Worm (Caenorhabditis elegans) whole organism, mixed stage, embryonic: ENCODE measurements around the gene unc-76.

ENCODE experiments used
- M03D4.4 ChIP-seq: sonication (generic microtip); optimal IDR thresholded peaks from 2 replicates; lab custom pipeline; 2017; ENCODE audit warnings: mild to moderate bottlenecking, missing genetic modification characterization, missing compliant biosample characterization
- bed-3 ChIP-seq: fragments of 200-800 bp; sonication (Bioruptor generic); optimal IDR thresholded peaks from 3 replicates; lab custom pipeline; 2018; ENCODE audit warnings: mild to moderate bottlenecking, missing genetic modification characterization, moderate library complexity, missing compliant biosample characterization
- blmp-1 ChIP-seq: fragments of 150-350 bp; optimal IDR thresholded peaks from 2 replicates; lab custom pipeline; 2014; ENCODE audit warnings: missing biosample characterization, missing genetic modification characterization
- ceh-83 ChIP-seq: fragments of 200-800 bp; sonication (Bioruptor generic); optimal IDR thresholded peaks from 2 replicates; lab custom pipeline; 2018; ENCODE audit warnings: mild to moderate bottlenecking, missing genetic modification characterization, missing compliant biosample characterization
- ces-1 ChIP-seq: fragments of 150-350 bp; optimal IDR thresholded peaks from 2 replicates; lab custom pipeline; 2014; ENCODE audit warnings: missing biosample characterization, missing genetic modification reagents, missing genetic modification characterization
- cnd-1 ChIP-seq: fragments of 200-800 bp; sonication (Bioruptor generic); optimal IDR thresholded peaks from 2 replicates; lab custom pipeline; 2018; ENCODE audit warnings: mild to moderate bottlenecking, missing genetic modification characterization, missing compliant biosample characterization
- elt-1 ChIP-seq: sonication (generic microtip); optimal IDR thresholded peaks from 2 replicates; lab custom pipeline; 2017; ENCODE audit warnings: missing genetic modification characterization, mild to moderate bottlenecking, missing compliant biosample characterization, antibody characterized with exemption, moderate library complexity, borderline replicate concordance; ENCODE audit not compliant: insufficient read depth
- ham-2 ChIP-seq: fragments of 200-800 bp; sonication (Bioruptor generic); optimal IDR thresholded peaks from 2 replicates; lab custom pipeline; 2018; ENCODE audit warnings: mild to moderate bottlenecking, missing genetic modification characterization, missing compliant biosample characterization
- hlh-1 ChIP-seq: fragments of 150-350 bp; optimal IDR thresholded peaks from 2 replicates; lab custom pipeline; 2014; ENCODE audit warnings: missing biosample characterization, missing genetic modification reagents, missing genetic modification characterization
- lin-13 ChIP-seq: fragments of 150-350 bp; optimal IDR thresholded peaks from 2 replicates; lab custom pipeline; 2014; ENCODE audit warnings: missing biosample characterization, missing genetic modification characterization
- lin-32 ChIP-seq: fragments of 200-800 bp; sonication (Bioruptor generic); optimal IDR thresholded peaks from 2 replicates; lab custom pipeline; 2018; ENCODE audit warnings: mild to moderate bottlenecking, missing genetic modification characterization, missing compliant biosample characterization
- lsy-2 ChIP-seq: fragments of 150-350 bp; optimal IDR thresholded peaks from 2 replicates; lab custom pipeline; 2014; ENCODE audit warnings: missing biosample characterization, missing genetic modification characterization
- mep-1 ChIP-seq: fragments of 150-350 bp; optimal IDR thresholded peaks from 2 replicates; lab custom pipeline; 2017; ENCODE audit warnings: missing biosample characterization, missing genetic modification reagents, missing genetic modification characterization, inconsistent platforms
- mls-2 ChIP-seq: sonication (generic microtip); optimal IDR thresholded peaks from 2 replicates; lab custom pipeline; 2016; ENCODE audit warnings: mild to moderate bottlenecking, missing genetic modification characterization, moderate library complexity, missing compliant biosample characterization
- nhr-237 ChIP-seq: fragments of 150-350 bp; optimal IDR thresholded peaks from 2 replicates; lab custom pipeline; 2014; ENCODE audit warnings: missing biosample characterization, missing genetic modification characterization
- nhr-28 ChIP-seq: fragments of 150-350 bp; optimal IDR thresholded peaks from 2 replicates; lab custom pipeline; 2014; ENCODE audit warnings: missing biosample characterization, missing genetic modification characterization
- nhr-76 ChIP-seq: sonication (generic microtip); optimal IDR thresholded peaks from 2 replicates; lab custom pipeline; 2017; ENCODE audit warnings: missing biosample characterization, missing genetic modification characterization
- sem-2 ChIP-seq: fragments of 200-800 bp; sonication (Bioruptor generic); optimal IDR thresholded peaks from 2 replicates; lab custom pipeline; 2018; ENCODE audit warnings: mild to moderate bottlenecking, missing genetic modification characterization, missing compliant biosample characterization
- snpc-4 ChIP-seq: fragments of 150-350 bp; optimal IDR thresholded peaks from 2 replicates; lab custom pipeline; 2014; ENCODE audit warnings: missing biosample characterization, missing genetic modification characterization
- sptf-1 ChIP-seq: sonication (generic microtip); optimal IDR thresholded peaks from 2 replicates; lab custom pipeline; 2017; ENCODE audit warnings: mild to moderate bottlenecking, missing genetic modification characterization, moderate library complexity, missing compliant biosample characterization
- tbx-8 ChIP-seq: fragments of 200-800 bp; sonication (Bioruptor generic); optimal IDR thresholded peaks from 2 replicates; lab custom pipeline; 2018; ENCODE audit warnings: mild to moderate bottlenecking, missing genetic modification characterization, moderate library complexity, missing compliant biosample characterization
- unc-120 ChIP-seq: sonication (generic microtip); optimal IDR thresholded peaks from 2 replicates; lab custom pipeline; 2017; ENCODE audit warnings: missing genetic modification characterization, missing compliant biosample characterization; ENCODE audit not compliant: poor library complexity, severe bottlenecking
- unc-62 ChIP-seq: fragments of 150-350 bp; optimal IDR thresholded peaks from 2 replicates; lab custom pipeline; 2014; ENCODE audit warnings: missing biosample characterization, missing genetic modification reagents, missing genetic modification characterization
- zip-8 ChIP-seq: fragments of 150-350 bp; optimal IDR thresholded peaks from 2 replicates; lab custom pipeline; 2014; ENCODE audit warnings: missing biosample characterization, missing genetic modification characterization
- ztf-11 ChIP-seq: fragments of 150-350 bp; optimal IDR thresholded peaks from 2 replicates; lab custom pipeline; 2014; ENCODE audit warnings: missing biosample characterization, missing genetic modification characterization

Gene unc-76

DNA sequence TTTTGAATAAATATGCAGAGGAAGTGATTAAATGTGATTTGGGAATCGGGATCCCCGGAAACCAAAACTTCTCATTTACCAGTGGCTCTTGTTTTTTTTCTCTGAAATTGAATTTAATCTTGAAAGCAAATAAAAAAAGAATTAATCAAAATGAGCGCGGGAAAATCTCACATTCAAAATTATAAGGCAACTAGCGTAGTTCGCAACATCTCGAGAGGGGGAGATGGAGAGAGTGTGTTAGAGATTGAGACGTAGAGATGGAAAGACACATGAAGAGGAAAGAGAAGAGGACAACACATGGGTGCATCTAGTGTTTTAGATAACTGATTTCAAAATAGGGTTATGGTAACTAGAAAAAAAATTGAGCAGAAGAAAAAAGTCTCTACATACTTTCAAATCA lies 23.5 kb upstream of the unc-76 start, which contains the start of gene sdc-3:
Gene sdc-3, minus strand, starts transcription at position 101 of the 400 bp plus-strand sequence.
- TF ChIP-seq unc-120 (tag; lab: Kevin White, UChicago), result no peak
- no peak for TF ChIP-seq nhr-28
- TF ChIP-seq lin-13 (tag; lab: Kevin White, UChicago), result no peak

DNA sequence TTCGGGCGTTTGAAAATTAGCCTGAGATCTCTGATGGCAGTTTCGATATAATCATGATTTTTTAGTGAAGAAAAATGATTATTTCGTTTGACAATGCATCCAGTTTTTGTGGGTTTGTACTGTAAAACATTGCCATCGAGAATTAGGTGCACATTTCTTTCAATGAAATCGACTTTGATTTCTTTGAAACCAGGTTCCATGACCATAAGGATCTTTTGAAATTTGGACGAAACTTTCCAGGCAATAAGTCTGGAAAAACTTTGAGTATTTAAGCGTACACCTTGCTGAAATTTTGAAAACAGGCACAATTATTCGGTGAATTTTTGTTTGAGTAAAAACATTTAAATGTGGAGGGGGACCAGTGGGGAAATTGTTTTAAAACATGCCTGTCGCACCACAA lies 19.8 kb upstream of the unc-76 start:
- TF ChIP-seq ceh-83 (GFP tag; lab: Kevin White, UChicago), result no peak
- TF ChIP-seq blmp-1 (tag; lab: Kevin White, UChicago), result no peak
- no peak for TF ChIP-seq nhr-237 (tag; lab: Kevin White, UChicago)
- TF ChIP-seq lin-32 (GFP tag; lab: Kevin White, UChicago), result no peak
- no peak for TF ChIP-seq ces-1 (GFP tag; lab: Kevin White, UChicago)
- no peak for TF ChIP-seq unc-62
- no peak for TF ChIP-seq mep-1 (tag; lab: Kevin White, UChicago)
- TF ChIP-seq lsy-2, result no peak
- no peak for TF ChIP-seq M03D4.4 (tag; lab: Kevin White, UChicago)
- TF ChIP-seq ham-2 (GFP tag; lab: Kevin White, UChicago), result no peak
- TF ChIP-seq ztf-11 (tag; lab: Kevin White, UChicago), result no peak

DNA sequence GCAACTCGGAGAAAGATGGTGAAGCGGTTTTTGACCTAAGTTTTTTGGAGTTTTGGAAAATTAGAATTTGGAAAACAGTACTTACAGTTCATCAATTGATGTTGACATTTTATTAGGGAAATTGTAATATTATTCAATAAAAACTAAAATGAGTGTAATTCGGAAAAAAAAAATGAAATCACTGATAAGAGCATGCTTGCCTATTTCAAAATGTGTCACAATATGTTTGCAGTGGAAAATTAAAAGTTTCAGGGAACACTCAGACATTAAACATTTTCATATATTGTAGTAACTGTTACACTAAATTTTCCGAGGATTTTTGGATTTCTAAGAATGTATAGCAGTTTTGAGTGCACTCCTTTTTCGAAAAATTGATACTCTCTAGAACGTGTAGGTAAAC lies 19.2 kb upstream of the unc-76 start, which contains the start of the genes fbxa-82 and C25D7.5:
Gene fbxa-82, minus strand, starts transcription at position 163 of the 400 bp plus-strand sequence.
Gene C25D7.5, plus strand, starts transcription at position 283 of the 400 bp plus-strand sequence.
- TF ChIP-seq bed-3 (no peak), blmp-1 (tag; lab: Kevin White, UChicago) (no peak), lin-13 (tag; lab: Kevin White, UChicago) (no peak), lsy-2 (no peak)
- TF ChIP-seq, all 35 proteins: peak for 0

DNA sequence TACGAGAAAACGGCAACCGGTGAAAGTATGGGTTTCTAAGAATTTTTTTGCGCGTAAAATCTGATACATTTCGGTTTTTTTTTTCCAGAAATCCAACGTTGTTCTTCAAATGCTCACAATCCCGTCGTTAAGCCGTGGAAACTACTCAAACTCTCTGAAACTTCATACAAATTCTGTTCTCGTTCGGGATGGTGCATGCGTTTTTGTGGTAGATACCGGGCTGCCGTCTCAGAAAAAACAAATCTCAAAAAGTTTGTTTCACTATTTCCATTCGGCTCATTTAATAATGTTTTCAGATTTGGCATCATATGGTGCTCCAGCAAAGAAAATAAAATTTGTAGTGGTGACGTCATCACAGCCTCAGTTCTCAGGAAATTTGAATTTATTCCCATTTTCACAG lies 16.8 kb upstream of the unc-76 start:
- peak; percentile 61 for TF ChIP-seq zip-8 (tag; lab: Kevin White, UChicago)
- TF ChIP-seq elt-1 (tag; lab: Kevin White, UChicago), result no peak
- no peak for TF ChIP-seq ces-1 (GFP tag; lab: Kevin White, UChicago)

DNA sequence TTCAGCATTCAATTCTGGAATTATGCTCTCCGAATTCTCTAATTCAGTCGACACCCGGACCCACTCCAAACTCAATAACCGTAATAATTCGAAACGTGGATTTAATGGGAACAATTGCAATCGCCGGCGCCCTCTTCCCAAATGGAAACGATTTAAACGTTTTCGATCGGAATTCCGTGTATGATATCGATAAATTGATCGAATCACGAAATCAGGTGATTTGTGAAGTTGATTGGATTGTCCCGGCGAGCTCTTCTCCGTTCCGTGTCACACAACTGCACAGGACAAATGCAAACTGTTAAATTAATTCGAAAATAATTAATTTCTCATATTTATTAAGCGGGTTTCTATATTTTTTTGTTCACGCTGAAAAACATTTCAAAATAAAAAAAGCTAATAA lies 15.7 kb upstream of the unc-76 start, which contains the start of gene C25D7.16:
Gene C25D7.16, plus strand, starts transcription at position 301 of the 400 bp plus-strand sequence.
- TF ChIP-seq lin-32 (GFP tag; lab: Kevin White, UChicago), result no peak
- TF ChIP-seq ztf-11 (tag; lab: Kevin White, UChicago), result no peak
- no peak for TF ChIP-seq unc-62
- TF ChIP-seq nhr-76, result no peak

DNA sequence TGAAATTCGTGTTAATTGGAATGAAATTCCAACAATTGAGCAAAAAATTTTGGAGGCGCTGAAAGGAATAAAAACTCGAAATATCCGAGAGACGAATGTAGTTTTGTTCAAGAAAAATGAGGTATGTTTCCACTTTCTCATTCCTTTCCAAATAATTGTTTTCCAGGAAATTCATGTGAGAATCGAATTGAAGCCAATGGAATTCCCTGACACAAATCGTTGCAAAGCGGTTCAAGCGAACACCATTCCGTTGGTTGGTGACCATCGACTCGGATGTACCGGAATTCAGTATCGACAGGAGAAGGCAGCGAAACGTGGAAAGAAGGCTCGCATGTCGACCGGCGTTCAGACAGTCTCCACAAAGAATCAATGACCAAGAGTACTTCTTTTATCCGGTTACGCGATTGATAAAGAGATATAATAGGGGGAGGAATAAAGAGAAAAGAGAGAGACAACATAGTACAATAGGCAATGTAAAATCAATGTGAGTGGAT lies 15.2 kb upstream of the unc-76 start:
- no peak for TF ChIP-seq mep-1 (tag; lab: Kevin White, UChicago)

DNA sequence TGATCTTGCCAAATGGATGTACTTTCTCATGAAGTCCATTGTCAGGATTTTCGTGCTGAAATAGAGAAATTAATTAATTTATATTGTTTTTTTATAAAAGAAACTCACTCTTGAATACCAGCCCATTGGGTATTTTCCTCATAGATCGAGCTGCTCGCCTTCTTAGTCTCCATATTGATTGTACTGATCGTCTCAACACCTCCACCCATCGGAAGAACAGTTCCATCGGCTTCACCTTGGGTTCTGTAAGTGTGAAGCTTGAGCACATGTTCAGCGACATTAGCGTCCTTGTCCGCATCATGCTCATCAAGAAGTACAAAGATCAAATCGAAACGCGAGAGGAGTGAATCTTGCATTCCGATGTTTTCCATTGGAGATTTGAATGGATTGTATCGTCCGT lies 13.8 kb upstream of the unc-76 start:
- no peak for TF ChIP-seq tbx-8 (GFP tag; lab: Kevin White, UChicago)
- no peak for TF ChIP-seq nhr-28
- no peak for TF ChIP-seq cnd-1 (tag; lab: Kevin White, UChicago)
- no peak for TF ChIP-seq unc-62
- no peak for TF ChIP-seq sem-2
- TF ChIP-seq zip-8 (tag; lab: Kevin White, UChicago), result no peak
- TF ChIP-seq mls-2 (tag; lab: Kevin White, UChicago), result no peak
- no peak for TF ChIP-seq M03D4.4 (tag; lab: Kevin White, UChicago)
- no peak for TF ChIP-seq bed-3
- TF ChIP-seq snpc-4 (tag; lab: Kevin White, UChicago), result no peak
- no peak for TF ChIP-seq hlh-1 (tag; lab: Kevin White, UChicago)
- no peak for TF ChIP-seq elt-1 (tag; lab: Kevin White, UChicago)
- no peak for TF ChIP-seq sptf-1 (tag; lab: Kevin White, UChicago)
- no peak for TF ChIP-seq lin-32 (GFP tag; lab: Kevin White, UChicago)
- TF ChIP-seq lin-13 (tag; lab: Kevin White, UChicago), result no peak
- TF ChIP-seq blmp-1 (tag; lab: Kevin White, UChicago), result no peak
